Fruit fly (Drosophila melanogaster): ENCODE results near the gene WRNexo.
A peak's percentile ranks its signal among the peaks of the same experiment; 100 is the strongest.

Gene WRNexo

DNA sequence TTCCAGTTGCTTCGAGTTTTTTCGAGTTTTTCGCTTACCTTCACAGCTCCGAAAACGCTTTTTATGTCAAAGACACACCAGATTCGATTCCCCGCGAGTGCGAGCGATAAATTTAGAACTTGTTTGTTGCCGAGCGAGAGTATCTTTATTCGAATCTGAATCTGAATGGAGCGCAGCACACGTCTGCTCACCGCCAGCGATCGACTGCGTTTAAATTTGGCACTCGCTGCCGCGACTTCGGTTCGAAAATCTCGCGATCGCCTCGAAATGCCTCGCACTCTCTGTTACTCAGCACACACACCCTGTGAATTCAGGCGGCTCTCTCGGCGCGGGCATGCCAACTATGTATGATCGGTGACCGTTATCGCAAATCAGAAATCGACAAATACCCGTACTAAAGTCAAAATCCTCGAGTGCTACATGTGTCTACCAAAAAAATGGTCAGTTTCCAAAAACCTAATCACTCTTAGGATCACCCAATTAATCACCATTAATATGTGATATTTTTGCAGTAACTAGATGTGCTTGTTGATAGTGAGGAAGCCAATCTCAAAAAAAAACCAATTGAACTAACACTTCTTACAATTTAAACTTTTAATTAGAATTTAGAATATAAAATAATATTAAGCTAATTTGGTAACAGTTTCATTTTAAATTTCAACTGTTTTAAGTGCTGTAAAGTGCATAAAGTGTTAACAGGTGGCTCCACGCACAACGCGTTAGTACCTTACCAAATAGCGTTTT is 33.2 kb upstream of the WRNexo start, which contains the start of gene Vha100-2:
TSS of gene Vha100-2 (minus strand) at position 216 of the 744 bp plus-strand sequence.
- peak in 1 of 2 experiments; percentile 27 for TF ChIP-seq foxo (GFP tag; optimal IDR thresholded peaks at IDR 0.05)
- peak in 1 of 2 experiments; percentile 71 for TF ChIP-seq dl (GFP tag; optimal IDR thresholded peaks at IDR 0.05; ENCODE audit: insufficient read depth in 1 of 2, partially characterized antibody in 2 of 2)
- peak; percentile 54 for TF ChIP-seq Hnf4 (GFP tag; optimal IDR thresholded peaks at IDR 0.05)
- TF ChIP-seq Hr83 (GFP tag; optimal IDR thresholded peaks at IDR 0.05; ENCODE audit: poor library complexity, severe bottlenecking), result peak; percentile 84
- peak; percentile 77 for TF ChIP-seq Dif (GFP tag; optimal IDR thresholded peaks at IDR 0.05; ENCODE audit: partially characterized antibody)
- TF ChIP-seq Rel (GFP tag; optimal IDR thresholded peaks at IDR 0.05), result no peak
- peak; percentile 28 for TF ChIP-seq Rel (tag; optimal IDR thresholded peaks at IDR 0.05)
- peak; percentile 23 for TF ChIP-seq Sp1 (GFP tag; optimal IDR thresholded peaks at IDR 0.05)
- peak; percentile 90 for TF ChIP-seq Vsx2 (GFP tag; optimal IDR thresholded peaks at IDR 0.05; ENCODE audit: partially characterized antibody)
- TF ChIP-seq sv (GFP tag; optimal IDR thresholded peaks at IDR 0.05), result peak; percentile 35
- TF ChIP-seq woc (GFP tag; optimal IDR thresholded peaks at IDR 0.05), result peak; percentile 55
- TF ChIP-seq Myc (optimal IDR thresholded peaks at IDR 0.05), result peak; percentile 35
- peak; percentile 63 for TF ChIP-seq brk (GFP tag; optimal IDR thresholded peaks at IDR 0.05)
- no peak for TF ChIP-seq h (GFP tag; optimal IDR thresholded peaks at IDR 0.05)
- TF ChIP-seq Mio (GFP tag; optimal IDR thresholded peaks at IDR 0.05), result no peak
- peak; percentile 28 for TF ChIP-seq Jra (GFP tag; optimal IDR thresholded peaks at IDR 0.05)
- TF ChIP-seq tai (GFP tag; optimal IDR thresholded peaks at IDR 0.05), result no peak

DNA sequence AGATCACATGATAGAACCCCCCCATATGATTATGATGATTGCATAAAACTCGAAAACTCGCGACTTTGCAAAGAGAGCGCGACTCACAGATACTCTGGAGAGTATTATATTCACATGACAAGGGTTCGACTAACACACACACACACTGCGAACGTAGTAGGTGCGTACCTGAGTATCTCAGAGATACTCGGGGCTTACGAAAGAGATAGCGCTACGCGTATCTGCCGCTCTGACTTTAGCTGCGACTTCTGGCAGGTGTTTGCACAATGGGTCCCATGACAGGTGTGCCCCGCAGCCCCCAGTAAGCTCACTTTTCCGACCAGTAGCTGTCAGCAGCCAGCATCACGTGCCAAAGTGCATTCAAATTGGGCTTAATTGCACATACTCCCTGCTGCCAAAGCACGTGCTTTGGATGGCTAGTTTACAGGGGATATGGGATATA is 32.5 kb upstream of the WRNexo start:
- TF ChIP-seq Vsx2 (GFP tag; optimal IDR thresholded peaks at IDR 0.05; ENCODE audit: partially characterized antibody) (peak; percentile 83), dl (GFP tag; optimal IDR thresholded peaks at IDR 0.05; ENCODE audit: insufficient read depth in 1 of 2, partially characterized antibody in 2 of 2) (peak; percentile 11 to 51), Dif (GFP tag; optimal IDR thresholded peaks at IDR 0.05; ENCODE audit: partially characterized antibody) (peak; percentile 79), Hnf4 (GFP tag; optimal IDR thresholded peaks at IDR 0.05) (peak; percentile 53), Hr83 (GFP tag; optimal IDR thresholded peaks at IDR 0.05; ENCODE audit: poor library complexity, severe bottlenecking) (peak; percentile 76), Rel (GFP tag; optimal IDR thresholded peaks at IDR 0.05) (no peak), Rel (tag; optimal IDR thresholded peaks at IDR 0.05) (no peak), Myc (optimal IDR thresholded peaks at IDR 0.05) (peak; percentile 17), fru (GFP tag; optimal IDR thresholded peaks at IDR 0.05) (no peak)

DNA sequence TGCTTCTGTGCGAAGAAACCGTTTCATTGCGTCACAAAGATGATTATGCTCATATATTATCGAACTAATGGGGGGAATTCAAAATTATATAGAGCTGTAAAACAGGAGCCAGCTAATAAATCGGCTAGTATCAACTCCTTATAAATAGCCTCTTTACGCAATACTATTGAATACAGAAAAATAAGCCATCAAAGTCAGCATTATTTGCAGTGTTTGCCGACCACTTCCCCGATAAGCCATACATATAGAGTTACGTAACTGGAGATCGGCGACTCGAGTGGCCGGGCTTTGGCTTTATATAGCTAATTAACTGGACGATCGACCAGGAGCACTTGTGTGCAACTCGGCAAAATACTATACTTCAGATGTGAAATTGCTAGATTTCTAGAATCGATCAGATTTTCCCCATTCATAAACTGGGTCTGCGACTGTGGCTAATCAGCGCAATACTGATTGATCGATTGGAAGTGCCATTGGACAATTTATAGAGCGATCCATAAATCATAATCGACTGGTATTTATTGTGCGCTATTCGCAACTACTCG is 31.9 kb upstream of the WRNexo start:
- TF ChIP-seq Vsx2 (GFP tag; optimal IDR thresholded peaks at IDR 0.05; ENCODE audit: partially characterized antibody), result peak; percentile 72
- TF ChIP-seq Dif (GFP tag; optimal IDR thresholded peaks at IDR 0.05; ENCODE audit: partially characterized antibody), result no peak

DNA sequence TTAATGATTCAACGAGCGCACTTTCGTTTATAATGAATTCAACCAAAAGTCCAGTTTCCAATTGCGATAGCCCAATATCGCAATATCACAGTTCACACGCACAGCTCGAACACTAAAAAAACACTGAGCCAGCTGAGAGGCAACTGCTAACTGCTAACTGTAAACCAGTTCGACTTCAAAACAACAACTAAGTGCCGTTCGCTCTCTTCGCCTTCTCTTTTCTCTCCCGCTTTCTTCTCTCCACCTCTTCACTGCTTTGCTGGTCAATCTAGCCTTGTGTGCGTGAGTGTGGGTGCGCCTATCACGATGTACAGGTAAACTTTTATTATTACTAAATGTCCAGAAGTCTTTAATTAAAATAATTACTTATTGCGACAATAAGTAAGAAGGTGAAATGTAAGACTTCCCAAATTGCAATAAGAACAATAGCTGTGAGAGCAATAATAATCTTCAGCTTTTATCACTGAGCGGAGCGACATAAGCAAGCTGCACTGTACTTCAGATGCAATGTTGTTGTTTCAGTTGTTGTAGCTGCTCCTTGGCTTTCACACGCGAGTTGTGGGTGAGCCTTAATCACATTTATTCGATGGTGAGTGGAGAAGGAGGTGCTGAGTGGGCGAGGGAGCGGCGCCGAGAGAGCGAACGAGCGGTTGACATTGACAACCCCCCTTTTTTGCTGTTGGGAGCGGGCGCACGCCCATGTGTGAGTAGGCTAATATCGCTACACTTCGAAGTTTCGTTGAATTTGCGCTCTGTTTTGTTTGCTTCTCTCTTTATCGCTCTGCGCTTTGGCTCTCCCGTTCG is 31.0 kb upstream of the WRNexo start, which contains the start of gene Vti1b:
TSS of gene Vti1b (plus strand) at position 195 of the 804 bp plus-strand sequence.
- TF ChIP-seq CrebA (GFP tag; optimal IDR thresholded peaks at IDR 0.05; ENCODE audit: borderline replicate concordance) (no peak), Jra (GFP tag; optimal IDR thresholded peaks at IDR 0.05) (peak; percentile 87), Mio (GFP tag; optimal IDR thresholded peaks at IDR 0.05) (peak; percentile 86), Myc (optimal IDR thresholded peaks at IDR 0.05) (no peak), woc (GFP tag; optimal IDR thresholded peaks at IDR 0.05) (peak; percentile 97), lola (GFP tag; optimal IDR thresholded peaks at IDR 0.05) (no peak), rgr (GFP tag; optimal IDR thresholded peaks at IDR 0.05) (peak; percentile 98), br (GFP tag; optimal IDR thresholded peaks at IDR 0.05) (peak; percentile 97), foxo (GFP tag; optimal IDR thresholded peaks at IDR 0.05) (peak; percentile 84 to 97), h (GFP tag; optimal IDR thresholded peaks at IDR 0.05) (peak; percentile 98), tai (GFP tag; optimal IDR thresholded peaks at IDR 0.05) (no peak), N (GFP tag; optimal IDR thresholded peaks at IDR 0.05) (no peak), usp (GFP tag; optimal IDR thresholded peaks at IDR 0.05) (no peak), Vsx2 (GFP tag; optimal IDR thresholded peaks at IDR 0.05; ENCODE audit: partially characterized antibody) (peak; percentile 96), CG32264 (GFP tag; optimal IDR thresholded peaks at IDR 0.05) (peak; percentile 74), dmrt93B (GFP tag; optimal IDR thresholded peaks at IDR 0.05) (peak; percentile 92), OdsH (GFP tag; optimal IDR thresholded peaks at IDR 0.05) (peak; percentile 98), sv (GFP tag; optimal IDR thresholded peaks at IDR 0.05) (peak; percentile 93), jim (GFP tag; optimal IDR thresholded peaks at IDR 0.05) (peak; percentile 39), psq (GFP tag; optimal IDR thresholded peaks at IDR 0.05) (peak; percentile 96), Dfd (GFP tag; optimal IDR thresholded peaks at IDR 0.05) (no peak), CG9705 (GFP tag; optimal IDR thresholded peaks at IDR 0.05) (peak; percentile 70), Rel (GFP tag; optimal IDR thresholded peaks at IDR 0.05) (peak; percentile 55), Rel (tag; optimal IDR thresholded peaks at IDR 0.05) (peak; percentile 72), Hnf4 (GFP tag; optimal IDR thresholded peaks at IDR 0.05) (peak; percentile 97), GATAd (GFP tag; optimal IDR thresholded peaks at IDR 0.05) (peak; percentile 59), fru (GFP tag; optimal IDR thresholded peaks at IDR 0.05) (peak; percentile 98), HLH106 (tag; optimal IDR thresholded peaks at IDR 0.05) (peak; percentile 94), Abd-B (GFP tag; optimal IDR thresholded peaks at IDR 0.05) (no peak), pan (optimal IDR thresholded peaks at IDR 0.05) (no peak), ey (GFP tag; optimal IDR thresholded peaks at IDR 0.05) (peak; percentile 98), dsf (GFP tag; optimal IDR thresholded peaks at IDR 0.05; ENCODE audit: borderline replicate concordance) (peak; percentile 64)
